Fruit fly (Drosophila melanogaster) whole organism, embryonic: ENCODE measurements around the gene Cad74A.

Source experiments
- BEAF-32 ChIP-seq: fragments of 200-800 bp; sonication (Bioruptor generic); optimal IDR thresholded peaks from 3 replicates; lab custom pipeline; 2017; ENCODE audit warnings: missing biosample characterization, missing genetic modification characterization, mild to moderate bottlenecking, moderate library complexity, missing genetic modification reagents
- CG11085 ChIP-seq: fragments of 200-800 bp; sonication (Bioruptor generic); IDR thresholded peaks from 2 replicates; pipeline ENCODE4 v1.3.6; 2022; ENCODE audit warnings: missing biosample characterization, missing genetic modification characterization
- CG11696 ChIP-seq: fragments of 200-800 bp; sonication (Bioruptor generic); IDR thresholded peaks from 2 replicates; pipeline ENCODE4 v1.3.6; 2022; ENCODE audit warnings: missing biosample characterization, missing genetic modification characterization
- CG12659 ChIP-seq: fragments of 200-800 bp; sonication (Bioruptor generic); optimal IDR thresholded peaks from 3 replicates; lab custom pipeline; 2017; ENCODE audit warnings: mild to moderate bottlenecking, missing biosample characterization, missing genetic modification reagents, missing genetic modification characterization
- CG13296 ChIP-seq: fragments of 200-800 bp; sonication (Bioruptor generic); optimal IDR thresholded peaks from 3 replicates; lab custom pipeline; 2018; ENCODE audit warnings: missing biosample characterization, mild to moderate bottlenecking, missing genetic modification characterization
- CG13775 ChIP-seq: fragments of 200-800 bp; sonication (Bioruptor generic); optimal IDR thresholded peaks from 3 replicates; lab custom pipeline; 2017; ENCODE audit warnings: missing biosample characterization, mild to moderate bottlenecking, missing genetic modification characterization
- CG13894 ChIP-seq: fragments of 200-800 bp; sonication (Bioruptor generic); optimal IDR thresholded peaks from 3 replicates; lab custom pipeline; 2018; ENCODE audit warnings: missing biosample characterization, mild to moderate bottlenecking, missing genetic modification characterization, moderate library complexity
- CG14667 ChIP-seq: fragments of 200-800 bp; sonication (Bioruptor generic); IDR thresholded peaks from 2 replicates; pipeline ENCODE4 v1.3.6; 2022; ENCODE audit warnings: missing biosample characterization, missing genetic modification characterization
- CG15514 ChIP-seq: fragments of 200-800 bp; sonication (Bioruptor generic); optimal IDR thresholded peaks from 3 replicates; lab custom pipeline; 2017; ENCODE audit warnings: missing biosample characterization, missing genetic modification characterization, mild to moderate bottlenecking, moderate library complexity, missing genetic modification reagents
- CG1647 ChIP-seq: fragments of 200-800 bp; sonication (Bioruptor generic); optimal IDR thresholded peaks from 3 replicates; lab custom pipeline; 2016; ENCODE audit warnings: missing biosample characterization, missing genetic modification characterization
- CG17829 ChIP-seq: fragments of 200-800 bp; optimal IDR thresholded peaks from 2 replicates; lab custom pipeline; 2019; ENCODE audit warnings: missing biosample characterization, mild to moderate bottlenecking, missing genetic modification characterization, moderate library complexity
- CG30403 ChIP-seq: fragments of 200-800 bp; sonication (Bioruptor generic); optimal IDR thresholded peaks from 3 replicates; lab custom pipeline; 2016; ENCODE audit warnings: missing biosample characterization, missing genetic modification characterization
- CG4282 ChIP-seq: fragments of 200-800 bp; sonication (Bioruptor generic); optimal IDR thresholded peaks from 2 replicates; lab custom pipeline; 2016; ENCODE audit warnings: missing biosample characterization, missing genetic modification characterization
- CG4424 ChIP-seq: fragments of 200-800 bp; sonication (Bioruptor generic); optimal IDR thresholded peaks from 3 replicates; lab custom pipeline; 2016; ENCODE audit warnings: missing biosample characterization, missing genetic modification characterization
- CG4707 ChIP-seq: fragments of 200-800 bp; sonication (Bioruptor generic); optimal IDR thresholded peaks from 2 replicates; lab custom pipeline; 2018; ENCODE audit warnings: missing biosample characterization, mild to moderate bottlenecking, missing genetic modification characterization, moderate library complexity
- CG4854 ChIP-seq: fragments of 200-800 bp; sonication (Bioruptor generic); optimal IDR thresholded peaks from 2 replicates; lab custom pipeline; 2016; ENCODE audit warnings: missing biosample characterization, missing genetic modification characterization, inconsistent platforms
- CG6175 ChIP-seq: fragments of 200-800 bp; sonication (Bioruptor generic); IDR thresholded peaks from 3 replicates; pipeline ENCODE4 v1.3.6; 2022; ENCODE audit warnings: missing biosample characterization, missing genetic modification characterization
- CG6272 ChIP-seq: fragments of 200-800 bp; sonication (Bioruptor generic); IDR thresholded peaks from 2 replicates; pipeline ENCODE4 v1.3.6; 2022; ENCODE audit warnings: missing biosample characterization, missing genetic modification characterization
- CG8089 ChIP-seq: fragments of 200-800 bp; sonication (Bioruptor generic); optimal IDR thresholded peaks from 3 replicates; lab custom pipeline; 2016; ENCODE audit warnings: missing biosample characterization, missing genetic modification characterization
- CG9609 ChIP-seq: fragments of 200-800 bp; sonication (Bioruptor generic); optimal IDR thresholded peaks from 3 replicates; lab custom pipeline; 2016; ENCODE audit warnings: missing biosample characterization, missing genetic modification characterization
- CTCF ChIP-seq: fragments of 200-800 bp; sonication (Bioruptor generic); optimal IDR thresholded peaks from 2 replicates; lab custom pipeline; 2017; ENCODE audit warnings: missing biosample characterization, mild to moderate bottlenecking, missing genetic modification characterization, moderate library complexity
- Deaf1 ChIP-seq: fragments of 200-800 bp; optimal IDR thresholded peaks from 3 replicates; lab custom pipeline; 2019; ENCODE audit warnings: missing biosample characterization, mild to moderate bottlenecking, missing genetic modification characterization, moderate library complexity
- Fer3 ChIP-seq: fragments of 200-800 bp; sonication (Bioruptor generic); optimal IDR thresholded peaks from 2 replicates; lab custom pipeline; 2018; ENCODE audit warnings: missing biosample characterization, mild to moderate bottlenecking, missing genetic modification characterization, moderate library complexity
- HHEX ChIP-seq: fragments of 200-800 bp; sonication (Bioruptor generic); optimal IDR thresholded peaks from 3 replicates; lab custom pipeline; 2017; ENCODE audit warnings: missing biosample characterization, mild to moderate bottlenecking, missing genetic modification characterization, missing genetic modification reagents
- Jarid2 ChIP-seq: fragments of 200-800 bp; sonication (Bioruptor generic); optimal IDR thresholded peaks from 3 replicates; lab custom pipeline; 2017; ENCODE audit warnings: mild to moderate bottlenecking, missing biosample characterization, missing genetic modification reagents, missing genetic modification characterization
- Kr ChIP-seq: fragments of 200-800 bp; sonication (Bioruptor generic); optimal IDR thresholded peaks from 2 replicates; lab custom pipeline; 2017; ENCODE audit warnings: missing biosample characterization, mild to moderate bottlenecking, missing genetic modification characterization
- MBD-R2 ChIP-seq: fragments of 200-800 bp; sonication (Bioruptor generic); IDR thresholded peaks from 2 replicates; pipeline ENCODE4 v1.3.6; 2022; ENCODE audit warnings: missing biosample characterization, missing genetic modification characterization
- MESR4 ChIP-seq: fragments of 200-800 bp; sonication (Bioruptor generic); optimal IDR thresholded peaks from 2 replicates; lab custom pipeline; 2018; ENCODE audit warnings: missing biosample characterization, mild to moderate bottlenecking, missing genetic modification characterization, moderate library complexity
- Max ChIP-seq: fragments of 200-800 bp; sonication (Bioruptor generic); optimal IDR thresholded peaks from 2 replicates; lab custom pipeline; 2016; ENCODE audit warnings: missing biosample characterization, mild to moderate bottlenecking, missing genetic modification characterization
- Med ChIP-seq: fragments of 200-800 bp; sonication (Bioruptor generic); peaks from one replicate; lab custom pipeline; 2016; ENCODE audit warnings: missing biosample characterization, missing genetic modification characterization, mild to moderate bottlenecking, inconsistent platforms, moderate library complexity
- Neu2 ChIP-seq: fragments of 200-800 bp; sonication (Bioruptor generic); optimal IDR thresholded peaks from 3 replicates; lab custom pipeline; 2016; ENCODE audit warnings: missing biosample characterization, missing genetic modification characterization, borderline replicate concordance
- Pdp1 ChIP-seq, 2 experiments: fragments of 200-800 bp; sonication (Bioruptor generic); optimal IDR thresholded peaks; 3 replicates each; lab custom pipeline; 2016; ENCODE audit warnings: missing biosample characterization in 2 of 2, missing genetic modification characterization in 2 of 2, mild to moderate bottlenecking in 1 of 2, moderate library complexity in 1 of 2
- Side ChIP-seq: fragments of 200-800 bp; sonication (Bioruptor generic); optimal IDR thresholded peaks from 2 replicates; lab custom pipeline; 2016; ENCODE audit warnings: missing biosample characterization, missing genetic modification characterization
- Sry-β ChIP-seq: fragments of 200-800 bp; sonication (Bioruptor generic); optimal IDR thresholded peaks from 2 replicates; lab custom pipeline; 2018; ENCODE audit warnings: missing biosample characterization, mild to moderate bottlenecking, missing genetic modification characterization, moderate library complexity
- Sry-δ ChIP-seq: fragments of 200-800 bp; sonication (Bioruptor generic); optimal IDR thresholded peaks from 2 replicates; lab custom pipeline; 2016; ENCODE audit warnings: missing biosample characterization, missing genetic modification characterization
- ato ChIP-seq: fragments of 200-800 bp; sonication (Bioruptor generic); IDR thresholded peaks from 2 replicates; pipeline ENCODE4 v1.3.6; 2022; ENCODE audit warnings: missing biosample characterization, missing genetic modification characterization; ENCODE audit not compliant: partially characterized antibody
- bsh ChIP-seq, 2 experiments: fragments of 200-800 bp; sonication (Bioruptor generic); optimal IDR thresholded peaks; 2 replicates each; lab custom pipeline; 2017 to 2018; ENCODE audit warnings: mild to moderate bottlenecking in 2 of 2, missing biosample characterization in 2 of 2, missing genetic modification characterization in 2 of 2, moderate library complexity in 1 of 2
- cad ChIP-seq: fragments of >200 bp; optimal IDR thresholded peaks from 2 replicates; lab custom pipeline; 2017; ENCODE audit warnings: missing biosample characterization, missing genetic modification characterization
- chinmo ChIP-seq: fragments of 200-800 bp; sonication (Bioruptor generic); IDR thresholded peaks from 4 replicates; pipeline ENCODE4 v1.3.6; 2022; ENCODE audit warnings: missing biosample characterization, missing genetic modification characterization; ENCODE audit not compliant: partially characterized antibody
- crp ChIP-seq, 2 experiments: fragments of 200-800 bp; sonication (Bioruptor generic); optimal IDR thresholded peaks; 2 replicates in 1 of 2; 3 replicates in 1 of 2; lab custom pipeline; 2017; ENCODE audit warnings: missing biosample characterization in 2 of 2, missing genetic modification characterization in 2 of 2, mild to moderate bottlenecking in 1 of 2, moderate library complexity in 1 of 2
- eve ChIP-seq, 2 experiments: fragments of >200 bp; optimal IDR thresholded peaks; 2 replicates each; lab custom pipeline; 2017; ENCODE audit warnings: missing biosample characterization in 2 of 2, missing genetic modification characterization in 2 of 2
- fd102C ChIP-seq: fragments of 200-800 bp; sonication (Bioruptor generic); optimal IDR thresholded peaks from 2 replicates; lab custom pipeline; 2018; ENCODE audit warnings: missing biosample characterization, mild to moderate bottlenecking, missing genetic modification characterization, moderate library complexity
- gce ChIP-seq: fragments of 200-800 bp; sonication (Bioruptor generic); IDR thresholded peaks from 3 replicates; pipeline ENCODE4 v1.3.6; 2022; ENCODE audit warnings: missing biosample characterization, missing genetic modification characterization
- gcm2 ChIP-seq: fragments of 200-800 bp; sonication (Bioruptor generic); optimal IDR thresholded peaks from 2 replicates; lab custom pipeline; 2016; ENCODE audit warnings: missing biosample characterization, missing genetic modification characterization
- grau ChIP-seq: fragments of 200-800 bp; optimal IDR thresholded peaks from 3 replicates; lab custom pipeline; 2019; ENCODE audit warnings: missing biosample characterization, mild to moderate bottlenecking, missing genetic modification characterization, moderate library complexity
- grn ChIP-seq: fragments of 200-800 bp; sonication (Bioruptor generic); optimal IDR thresholded peaks from 3 replicates; lab custom pipeline; 2017; ENCODE audit warnings: missing biosample characterization, missing genetic modification characterization
- lbe ChIP-seq: fragments of 200-800 bp; sonication (Bioruptor generic); optimal IDR thresholded peaks from 2 replicates; lab custom pipeline; 2016; ENCODE audit warnings: missing biosample characterization, mild to moderate bottlenecking, missing genetic modification characterization
- row ChIP-seq: fragments of 200-800 bp; sonication (Bioruptor generic); IDR thresholded peaks from 3 replicates; pipeline ENCODE4 v1.3.6; 2022; ENCODE audit warnings: missing biosample characterization, missing genetic modification characterization
- sc ChIP-seq, 3 experiments: fragments of >200 bp in 2 of 3; fragments of 200-800 bp in 1 of 3; sonication (Bioruptor generic) in 1 of 3; optimal IDR thresholded peaks; 2 replicates in 2 of 3; 3 replicates in 1 of 3; lab custom pipeline; 2017; ENCODE audit warnings: mild to moderate bottlenecking in 1 of 3, missing biosample characterization in 1 of 3, missing genetic modification characterization in 1 of 3, missing genetic modification reagents in 1 of 3
- sr ChIP-seq: fragments of 200-800 bp; sonication (Bioruptor generic); IDR thresholded peaks from 3 replicates; pipeline ENCODE4 v1.3.6; 2022; ENCODE audit warnings: missing biosample characterization, missing genetic modification characterization
- tap ChIP-seq: fragments of 200-800 bp; optimal IDR thresholded peaks from 3 replicates; lab custom pipeline; 2019; ENCODE audit warnings: missing biosample characterization, mild to moderate bottlenecking, missing genetic modification characterization, moderate library complexity

Cad74A gene

dm6 chr3L:17427013-17427412, 47.7 kb upstream of the Cad74A start, which contains the start of gene Polr3G (continued):
- peak; percentile 7 for TF ChIP-seq CG12659
- peak; percentile 80 for TF ChIP-seq Med
- peak; percentile 20 for TF ChIP-seq CG30403
- no peak for TF ChIP-seq CG14667 (GFP tag; lab: Robert Waterston, UW)
- no peak for TF ChIP-seq gcm2 (GFP tag; lab: Kevin White, UChicago)
- TF ChIP-seq CG4854 (GFP tag; lab: Kevin White, UChicago) = peak; percentile 6
- no peak for TF ChIP-seq grn (GFP tag; lab: Kevin White, UChicago)
- TF ChIP-seq CG4707 = no peak
- TF ChIP-seq CG9609 (GFP tag; lab: Kevin White, UChicago) = no peak
- no peak for TF ChIP-seq gce
- no peak for TF ChIP-seq Side (GFP tag; lab: Kevin White, UChicago)
- peak; percentile 33 for TF ChIP-seq grau (tag; lab: Kevin White, UChicago)
- TF ChIP-seq Pdp1 (GFP tag; optimal IDR thresholded peaks at IDR 0.05; lab: Kevin White, UChicago) = peak in 1 of 2 experiments; percentile 23
- no peak for TF ChIP-seq Deaf1
- TF ChIP-seq sr (GFP tag; lab: Robert Waterston, UW) = no peak
- TF ChIP-seq sc (optimal IDR thresholded peaks at IDR 0.05; lab: Kevin White, UChicago) = no peak
- no peak for TF ChIP-seq sc (GFP tag; optimal IDR thresholded peaks at IDR 0.05; lab: Kevin White, UChicago)
- no peak for TF ChIP-seq CTCF (GFP tag; lab: Kevin White, UChicago)
- TF ChIP-seq row (GFP tag; lab: Robert Waterston, UW) = peak; percentile 83
- TF ChIP-seq CG11696 = no peak
- no peak for TF ChIP-seq Neu2 (GFP tag; lab: Kevin White, UChicago)
- peak; percentile 16 for TF ChIP-seq CG13894 (tag; lab: Kevin White, UChicago)
- peak; percentile 23 for TF ChIP-seq CG4424 (GFP tag; lab: Kevin White, UChicago)
- TF ChIP-seq bsh (GFP tag; optimal IDR thresholded peaks at IDR 0.05; lab: Kevin White, UChicago) = peak in 1 of 2 experiments; percentile 11
- no peak for TF ChIP-seq fd102C (GFP tag; lab: Kevin White, UChicago)
- peak; percentile 11 for TF ChIP-seq BEAF-32 (GFP tag; lab: Kevin White, UChicago)
- TF ChIP-seq chinmo (GFP tag; lab: Robert Waterston, UW) = no peak
- no peak for TF ChIP-seq cad
- peak; percentile 41 for TF ChIP-seq MESR4 (GFP tag; lab: Kevin White, UChicago)
- no peak for TF ChIP-seq CG6272 (GFP tag; lab: Robert Waterston, UW)
- TF ChIP-seq lbe (GFP tag; lab: Kevin White, UChicago) = peak; percentile 22
- no peak for TF ChIP-seq eve (GFP tag; optimal IDR thresholded peaks at IDR 0.05; lab: Kevin White, UChicago)
- TF ChIP-seq CG17829 (tag; lab: Kevin White, UChicago) = no peak
- no peak for TF ChIP-seq CG13296
- no peak for TF ChIP-seq Jarid2 (GFP tag; lab: Kevin White, UChicago)
- no peak for TF ChIP-seq Kr (GFP tag; lab: Kevin White, UChicago)
- TF ChIP-seq CG8089 = no peak
- no peak for TF ChIP-seq Max
- TF ChIP-seq HHEX (GFP tag; lab: Kevin White, UChicago) = no peak
- no peak for TF ChIP-seq CG4282 (GFP tag; lab: Kevin White, UChicago)
- TF ChIP-seq tap (tag; lab: Kevin White, UChicago) = no peak
- no peak for TF ChIP-seq Sry-β (GFP tag; lab: Kevin White, UChicago)
- no peak for TF ChIP-seq Fer3 (tag; lab: Kevin White, UChicago)
- no peak for TF ChIP-seq CG6175 (GFP tag; lab: Robert Waterston, UW)
- peak; percentile 39 for TF ChIP-seq CG15514 (GFP tag; lab: Kevin White, UChicago)
- TF ChIP-seq CG1647 = no peak
- TF ChIP-seq CG11085 (GFP tag; lab: Robert Waterston, UW) = no peak
- no peak for TF ChIP-seq CG13775 (GFP tag; lab: Kevin White, UChicago)
- no peak for TF ChIP-seq ato (GFP tag; lab: Robert Waterston, UW)
- TF ChIP-seq MBD-R2 = peak; percentile 92
- peak; percentile 59 to 93 for TF ChIP-seq crp (GFP tag; optimal IDR thresholded peaks at IDR 0.05; lab: Kevin White, UChicago)
- TF ChIP-seq Sry-δ = peak; percentile 11
